Fruit fly (Drosophila melanogaster) whole organism, embryonic: ENCODE results near the gene Cdc5.

Source experiments
- Blimp-1 ChIP-seq: fragments of 200-800 bp; sonication (Bioruptor generic); optimal IDR thresholded peaks from 3 replicates; lab custom pipeline; 2018; ENCODE audit warnings: missing biosample characterization, missing genetic modification characterization, mild to moderate bottlenecking, moderate library complexity, missing genetic modification reagents
- BtbVII ChIP-seq: fragments of 200-800 bp; sonication (Bioruptor generic); optimal IDR thresholded peaks from 3 replicates; lab custom pipeline; 2017; ENCODE audit warnings: missing biosample characterization, mild to moderate bottlenecking, missing genetic modification characterization
- CG10209 ChIP-seq: fragments of 200-800 bp; sonication (Bioruptor generic); optimal IDR thresholded peaks from 3 replicates; lab custom pipeline; 2017; ENCODE audit warnings: missing biosample characterization, mild to moderate bottlenecking, missing genetic modification characterization, missing genetic modification reagents
- CG10979 ChIP-seq: fragments of 200-800 bp; sonication (Bioruptor generic); optimal IDR thresholded peaks from 2 replicates; lab custom pipeline; 2018; ENCODE audit warnings: missing biosample characterization, mild to moderate bottlenecking, missing genetic modification characterization, moderate library complexity
- CG13287 ChIP-seq: fragments of 200-800 bp; sonication (Bioruptor generic); IDR thresholded peaks from 2 replicates; pipeline ENCODE4 v1.3.6; 2022; ENCODE audit warnings: missing biosample characterization, missing genetic modification characterization; ENCODE audit not compliant: partially characterized antibody
- CG13624 ChIP-seq: fragments of 200-800 bp; sonication (Bioruptor generic); optimal IDR thresholded peaks from 2 replicates; lab custom pipeline; 2016; ENCODE audit warnings: missing biosample characterization, missing genetic modification characterization
- CG14050 ChIP-seq: fragments of 200-800 bp; sonication (Bioruptor generic); IDR thresholded peaks from 3 replicates; pipeline ENCODE4 v1.3.6; 2022; ENCODE audit warnings: missing biosample characterization, missing genetic modification characterization
- CG14965 ChIP-seq: fragments of 200-800 bp; sonication (Bioruptor generic); optimal IDR thresholded peaks from 2 replicates; lab custom pipeline; 2016; ENCODE audit warnings: missing biosample characterization, missing genetic modification characterization, borderline replicate concordance
- CG2199 ChIP-seq: fragments of 200-800 bp; sonication (Bioruptor generic); IDR thresholded peaks from 3 replicates; pipeline ENCODE4 v1.3.6; 2022; ENCODE audit warnings: missing biosample characterization, missing genetic modification characterization
- CG34376 ChIP-seq: fragments of 200-800 bp; sonication (Bioruptor generic); optimal IDR thresholded peaks from 2 replicates; lab custom pipeline; 2018; ENCODE audit warnings: missing biosample characterization, mild to moderate bottlenecking, missing genetic modification characterization
- CG42726 ChIP-seq: fragments of 200-800 bp; sonication (Bioruptor generic); IDR thresholded peaks from 2 replicates; pipeline ENCODE4 v1.3.6; 2022; ENCODE audit warnings: missing biosample characterization, missing genetic modification characterization; ENCODE audit not compliant: partially characterized antibody
- CG9797 ChIP-seq: fragments of 200-800 bp; sonication (Bioruptor generic); optimal IDR thresholded peaks from 3 replicates; lab custom pipeline; 2018; ENCODE audit warnings: missing biosample characterization, mild to moderate bottlenecking, missing genetic modification characterization
- Camta ChIP-seq: fragments of 200-800 bp; sonication (Bioruptor generic); optimal IDR thresholded peaks from 2 replicates; lab custom pipeline; 2016; ENCODE audit warnings: missing biosample characterization, missing genetic modification characterization
- Dad ChIP-seq: fragments of 200-800 bp; sonication (Bioruptor generic); optimal IDR thresholded peaks from 3 replicates; lab custom pipeline; 2016; ENCODE audit warnings: missing biosample characterization, missing genetic modification characterization
- Dip2 ChIP-seq: fragments of 200-800 bp; sonication (Bioruptor generic); IDR thresholded peaks from 2 replicates; pipeline ENCODE4 v1.3.6; 2022; ENCODE audit warnings: missing biosample characterization, missing genetic modification characterization
- Elba2 ChIP-seq: fragments of 200-800 bp; sonication (Bioruptor generic); optimal IDR thresholded peaks from 3 replicates; lab custom pipeline; 2016; ENCODE audit warnings: missing biosample characterization, missing genetic modification characterization
- HHEX ChIP-seq: fragments of 200-800 bp; sonication (Bioruptor generic); optimal IDR thresholded peaks from 3 replicates; lab custom pipeline; 2017; ENCODE audit warnings: missing biosample characterization, mild to moderate bottlenecking, missing genetic modification characterization, missing genetic modification reagents
- HLH54F ChIP-seq: fragments of 200-800 bp; sonication (Bioruptor generic); optimal IDR thresholded peaks from 3 replicates; lab custom pipeline; 2016; ENCODE audit warnings: missing biosample characterization, missing genetic modification characterization
- Hmx ChIP-seq: fragments of 200-800 bp; sonication (Bioruptor generic); optimal IDR thresholded peaks from 2 replicates; lab custom pipeline; 2016; ENCODE audit warnings: missing biosample characterization, missing genetic modification characterization
- Mad ChIP-seq: fragments of 200-800 bp; sonication (Bioruptor generic); optimal IDR thresholded peaks from 2 replicates; lab custom pipeline; 2016; ENCODE audit warnings: missing biosample characterization, missing genetic modification characterization
- Mes4 ChIP-seq: fragments of 200-800 bp; sonication (Bioruptor generic); optimal IDR thresholded peaks from 2 replicates; lab custom pipeline; 2016; ENCODE audit warnings: missing biosample characterization, missing genetic modification characterization
- Scr ChIP-seq: fragments of 200-800 bp; sonication (Bioruptor generic); IDR thresholded peaks from 2 replicates; pipeline ENCODE4 v1.3.6; 2022; ENCODE audit warnings: missing biosample characterization, missing genetic modification characterization; ENCODE audit not compliant: partially characterized antibody
- Sin3A ChIP-seq: fragments of >200 bp; optimal IDR thresholded peaks from 2 replicates; lab custom pipeline; 2018
- Sry-δ ChIP-seq: fragments of 200-800 bp; sonication (Bioruptor generic); optimal IDR thresholded peaks from 2 replicates; lab custom pipeline; 2016; ENCODE audit warnings: missing biosample characterization, missing genetic modification characterization
- Vsx1 ChIP-seq: fragments of 200-800 bp; sonication (Bioruptor generic); optimal IDR thresholded peaks from 2 replicates; lab custom pipeline; 2017; ENCODE audit warnings: missing biosample characterization, mild to moderate bottlenecking, missing genetic modification characterization, missing genetic modification reagents
- ase ChIP-seq: fragments of 200-800 bp; sonication (Bioruptor generic); IDR thresholded peaks from 3 replicates; pipeline ENCODE4 v1.3.6; 2022; ENCODE audit warnings: missing biosample characterization, missing genetic modification characterization
- ash1 ChIP-seq: fragments of 200-800 bp; sonication (Bioruptor generic); optimal IDR thresholded peaks from 2 replicates; lab custom pipeline; 2018; ENCODE audit warnings: missing biosample characterization, mild to moderate bottlenecking, missing genetic modification characterization
- caup ChIP-seq: fragments of 200-800 bp; sonication (Bioruptor generic); optimal IDR thresholded peaks from 3 replicates; lab custom pipeline; 2017; ENCODE audit warnings: missing biosample characterization, mild to moderate bottlenecking, missing genetic modification characterization, moderate library complexity; ENCODE audit not compliant: severe bottlenecking
- dan ChIP-seq: fragments of 200-800 bp; sonication (Bioruptor generic); IDR thresholded peaks from 2 replicates; pipeline ENCODE4 v1.3.6; 2022; ENCODE audit warnings: missing biosample characterization, missing genetic modification characterization
- dmrt99B ChIP-seq: fragments of 200-800 bp; sonication (Bioruptor generic); optimal IDR thresholded peaks from 2 replicates; lab custom pipeline; 2018; ENCODE audit warnings: missing biosample characterization, mild to moderate bottlenecking, missing genetic modification characterization, moderate library complexity
- dysf ChIP-seq: fragments of 200-800 bp; sonication (Bioruptor generic); IDR thresholded peaks from 3 replicates; pipeline ENCODE4 v1.3.6; 2022; ENCODE audit warnings: missing biosample characterization, missing genetic modification characterization
- fd3F ChIP-seq: fragments of 200-800 bp; sonication (Bioruptor generic); optimal IDR thresholded peaks from 2 replicates; lab custom pipeline; 2018; ENCODE audit warnings: missing biosample characterization, mild to moderate bottlenecking, missing genetic modification characterization, moderate library complexity
- gro ChIP-seq: fragments of 200-800 bp; sonication (Bioruptor generic); optimal IDR thresholded peaks from 2 replicates; lab custom pipeline; 2016; ENCODE audit warnings: missing biosample characterization, missing genetic modification characterization
- gsb-n ChIP-seq: fragments of 200-800 bp; sonication (Bioruptor generic); optimal IDR thresholded peaks from 3 replicates; lab custom pipeline; 2018; ENCODE audit warnings: missing biosample characterization, mild to moderate bottlenecking, missing genetic modification characterization
- jumu ChIP-seq: fragments of 200-800 bp; sonication (Bioruptor generic); optimal IDR thresholded peaks from 3 replicates; lab custom pipeline; 2016; ENCODE audit warnings: missing biosample characterization, missing genetic modification characterization
- lov ChIP-seq, 2 experiments: fragments of 200-800 bp in 1 of 2; fragments of >200 bp in 1 of 2; sonication (Bioruptor generic) in 1 of 2; IDR thresholded peaks in 1 of 2; optimal IDR thresholded peaks in 1 of 2; 2 replicates in 1 of 2; 3 replicates in 1 of 2; pipeline versions ENCODE4 v1.3.6 to Lab custom; 2017 to 2022; ENCODE audit warnings: missing biosample characterization in 1 of 2, missing genetic modification characterization in 1 of 2
- mirr ChIP-seq: fragments of 200-800 bp; sonication (Bioruptor generic); optimal IDR thresholded peaks from 3 replicates; lab custom pipeline; 2018; ENCODE audit warnings: missing biosample characterization, mild to moderate bottlenecking, missing genetic modification characterization
- otp ChIP-seq: fragments of 200-800 bp; sonication (Bioruptor generic); IDR thresholded peaks from 3 replicates; pipeline ENCODE4, ENCODE4 v1.3.6; 2022; ENCODE audit warnings: missing biosample characterization, missing genetic modification characterization
- row ChIP-seq: fragments of 200-800 bp; sonication (Bioruptor generic); IDR thresholded peaks from 3 replicates; pipeline ENCODE4 v1.3.6; 2022; ENCODE audit warnings: missing biosample characterization, missing genetic modification characterization
- salm ChIP-seq: fragments of 200-800 bp; sonication (Bioruptor generic); optimal IDR thresholded peaks from 2 replicates; lab custom pipeline; 2018; ENCODE audit warnings: missing biosample characterization, mild to moderate bottlenecking, missing genetic modification characterization
- schlank ChIP-seq: fragments of 200-800 bp; sonication (Bioruptor generic); optimal IDR thresholded peaks from 2 replicates; lab custom pipeline; 2018; ENCODE audit warnings: missing biosample characterization, mild to moderate bottlenecking, missing genetic modification characterization
- sens ChIP-seq: fragments of 200-800 bp; sonication (Bioruptor generic); peaks from one replicate; lab custom pipeline; 2016; ENCODE audit warnings: missing biosample characterization, missing genetic modification characterization
- ssp ChIP-seq: fragments of 200-800 bp; sonication (Bioruptor generic); IDR thresholded peaks from 2 replicates; pipeline ENCODE4 v1.3.6; 2022; ENCODE audit warnings: missing biosample characterization, missing genetic modification characterization
- tgo ChIP-seq: fragments of 200-800 bp; sonication (Bioruptor generic); IDR thresholded peaks from 3 replicates; pipeline ENCODE4 v1.3.6; 2022; ENCODE audit warnings: missing biosample characterization, missing genetic modification characterization
- toy ChIP-seq: fragments of 200-800 bp; sonication (Bioruptor generic); IDR thresholded peaks from 2 replicates; pipeline ENCODE4 v1.3.6; 2022; ENCODE audit warnings: missing biosample characterization, missing genetic modification characterization
- trh ChIP-seq: fragments of 200-800 bp; sonication (Bioruptor generic); optimal IDR thresholded peaks from 2 replicates; lab custom pipeline; 2016; ENCODE audit warnings: missing biosample characterization, missing genetic modification characterization
- twi ChIP-seq: fragments of 200-800 bp; optimal IDR thresholded peaks from 2 replicates; lab custom pipeline; 2019; ENCODE audit warnings: missing biosample characterization, mild to moderate bottlenecking, missing genetic modification characterization, moderate library complexity
- unc-4 ChIP-seq: fragments of 200-800 bp; sonication (Bioruptor generic); IDR thresholded peaks from 2 replicates; pipeline ENCODE4 v1.3.6; 2022; ENCODE audit warnings: missing biosample characterization, missing genetic modification characterization; ENCODE audit not compliant: partially characterized antibody
- vfl ChIP-seq: fragments of 200-800 bp; sonication (Bioruptor generic); optimal IDR thresholded peaks from 2 replicates; lab custom pipeline; 2016; ENCODE audit warnings: missing biosample characterization, missing genetic modification characterization
- z ChIP-seq: fragments of 200-800 bp; sonication (Bioruptor generic); IDR thresholded peaks from 3 replicates; pipeline ENCODE4 v1.3.6; 2022; ENCODE audit warnings: missing biosample characterization, missing genetic modification characterization
- zen ChIP-seq: fragments of 200-800 bp; sonication (Bioruptor generic); optimal IDR thresholded peaks from 3 replicates; lab custom pipeline; 2018; ENCODE audit warnings: missing biosample characterization, mild to moderate bottlenecking, missing genetic modification characterization, moderate library complexity

Cdc5 gene

DNA sequence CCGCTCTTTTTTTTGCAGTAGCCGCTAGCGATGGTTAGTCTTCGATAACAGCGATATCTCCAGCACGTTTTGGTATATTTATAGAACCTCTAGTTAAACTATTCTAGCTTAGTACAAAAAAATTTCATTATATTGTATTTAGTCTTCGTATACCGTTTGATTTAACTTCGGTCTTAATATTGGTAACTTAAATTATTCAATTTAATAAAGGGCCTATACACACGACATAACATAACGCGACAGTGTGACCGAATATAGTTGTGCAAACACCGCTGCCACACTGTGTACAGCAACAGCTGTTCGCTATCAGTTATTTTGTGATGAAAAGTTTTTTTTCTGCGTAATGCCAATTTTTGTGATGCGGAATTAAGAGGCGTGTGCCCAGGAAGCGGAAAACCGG, at the start of gene Cdc5, which contains the start of gene CG1233 (continued):
- TF ChIP-seq caup (GFP tag; lab: Kevin White, UChicago) (no peak), row (GFP tag; lab: Robert Waterston, UW) (peak; percentile 68), gro (GFP tag; lab: Kevin White, UChicago) (no peak), CG2199 (GFP tag; lab: Robert Waterston, UW) (no peak), Vsx1 (GFP tag; lab: Kevin White, UChicago) (no peak), CG34376 (GFP tag; lab: Kevin White, UChicago) (peak; percentile 8), dysf (GFP tag; lab: Robert Waterston, UW) (0 out of 3 replicates have a peak, but pooled peaks have one; percentile 44), Scr (peak; percentile 60), Dip2 (no peak), Hmx (no peak), zen (tag; lab: Kevin White, UChicago) (peak; percentile 61), trh (no peak), dmrt99B (tag; lab: Kevin White, UChicago) (no peak), fd3F (GFP tag; lab: Kevin White, UChicago) (no peak), BtbVII (no peak), unc-4 (GFP tag; lab: Robert Waterston, UW) (peak; percentile 57; the same call in 1 of the 2 replicates), Elba2 (GFP tag; lab: Kevin White, UChicago) (peak; percentile 55), CG14965 (GFP tag; lab: Kevin White, UChicago) (no peak), sens (GFP tag; lab: Kevin White, UChicago) (peak; percentile 87), Mad (GFP tag; lab: Kevin White, UChicago) (peak; percentile 76), lov (optimal IDR thresholded peaks at IDR 0.05; lab: Kevin White, UChicago) (no peak), lov (GFP tag; IDR thresholded peaks at IDR 0.05; lab: Robert Waterston, UW) (no peak), gsb-n (tag; lab: Kevin White, UChicago) (no peak), CG13624 (peak; percentile 60), Blimp-1 (GFP tag; lab: Kevin White, UChicago) (no peak), CG14050 (no peak; the same call in 2 of the 3 replicates), Camta (GFP tag; lab: Kevin White, UChicago) (no peak), Sry-δ (GFP tag; lab: Kevin White, UChicago) (peak; percentile 81), vfl (no peak), Dad (GFP tag; lab: Kevin White, UChicago) (peak; percentile 3), CG13287 (GFP tag; lab: Robert Waterston, UW) (peak; percentile 75), CG10979 (tag; lab: Kevin White, UChicago) (peak; percentile 69), CG42726 (no peak), HHEX (GFP tag; lab: Kevin White, UChicago) (no peak), dan (GFP tag; lab: Robert Waterston, UW) (no peak), salm (no peak), HLH54F (GFP tag; lab: Kevin White, UChicago) (peak; percentile 46), ase (GFP tag; lab: Robert Waterston, UW) (no peak), mirr (GFP tag; lab: Kevin White, UChicago) (no peak), ash1 (no peak), Sin3A (peak; percentile 82), twi (tag; lab: Kevin White, UChicago) (no peak), jumu (GFP tag; lab: Kevin White, UChicago) (peak; percentile 0), ssp (peak; percentile 30; the same call in 1 of the 2 replicates), CG9797 (GFP tag; lab: Kevin White, UChicago) (peak; percentile 97), toy (GFP tag; lab: Robert Waterston, UW) (no peak), z (GFP tag; lab: Robert Waterston, UW) (no peak), otp (GFP tag; lab: Robert Waterston, UW) (no peak), schlank (no peak), tgo (GFP tag; lab: Robert Waterston, UW) (peak; percentile 47), CG10209 (no peak), Mes4 (peak; percentile 31)
